Fruit fly (Drosophila melanogaster): Measurements from ENCODE around the gene ebo.
A peak's percentile ranks its signal among the peaks of the same experiment; 100 is the strongest.

The ebo gene

dm6 chrX:515676-516075 lies 39.3 kb upstream of the ebo start:
- TF ChIP-seq fkh (GFP tag; optimal IDR thresholded peaks at IDR 0.05) = peak; percentile 49
- no peak for TF ChIP-seq CG11902 (GFP tag; optimal IDR thresholded peaks at IDR 0.05)

DNA sequence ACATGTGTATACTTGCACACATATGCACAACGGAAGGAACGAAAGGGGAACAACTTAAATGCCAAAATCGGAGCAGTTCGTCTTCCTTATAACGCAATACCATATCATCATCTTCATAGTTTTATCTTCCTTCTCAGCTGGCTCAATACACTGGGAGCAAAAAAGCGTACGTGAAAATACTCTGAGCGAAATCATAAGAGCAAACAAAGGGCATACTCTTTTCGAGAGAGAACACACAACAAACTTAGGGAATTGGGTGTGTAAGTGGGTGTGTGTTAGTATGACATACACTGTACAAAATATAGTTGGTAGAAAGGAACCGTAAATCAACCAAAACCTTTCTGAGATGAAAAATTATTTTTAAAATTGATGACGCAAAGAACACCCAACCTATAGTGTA lies 36.1 kb upstream of the ebo start:
- TF ChIP-seq OdsH (GFP tag; optimal IDR thresholded peaks at IDR 0.05) (no peak), Sox102F (GFP tag; optimal IDR thresholded peaks at IDR 0.05) (no peak), Eip78C (GFP tag) (peak; percentile 67), svp (GFP tag) (peak; percentile 25)

DNA sequence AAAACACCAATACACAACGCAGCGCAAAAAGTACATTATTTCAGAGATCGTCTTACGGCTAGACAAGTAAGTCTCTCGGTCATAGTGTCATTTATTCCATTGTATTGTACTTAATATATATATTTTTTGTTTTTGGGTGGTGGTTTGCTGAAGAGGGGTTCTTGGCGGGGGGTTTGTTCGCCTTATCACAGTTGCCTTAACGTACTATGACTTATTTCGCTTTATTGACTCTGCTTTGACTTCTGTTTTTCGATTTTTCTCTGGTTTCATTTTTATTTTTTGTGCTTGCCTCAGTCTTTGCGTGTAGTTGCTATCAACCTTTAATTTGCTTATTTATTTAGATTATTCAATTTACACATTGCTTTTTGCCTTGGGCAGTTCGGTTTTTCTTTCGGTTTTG lies 34.1 kb upstream of the ebo start:
- TF ChIP-seq Gug (GFP tag; IDR thresholded peaks at IDR 0.05) = no peak
- TF ChIP-seq pdm3 (GFP tag; optimal IDR thresholded peaks at IDR 0.05) = no peak
- no peak for TF ChIP-seq CG34406 (GFP tag; optimal IDR thresholded peaks at IDR 0.05)
- TF ChIP-seq svp (GFP tag) = peak; percentile 94
- TF ChIP-seq vri (GFP tag; optimal IDR thresholded peaks at IDR 0.05) = peak; percentile 55
- no peak for TF ChIP-seq acj6 (GFP tag; optimal IDR thresholded peaks at IDR 0.05)
- no peak for TF ChIP-seq CG15336 (GFP tag; IDR thresholded peaks at IDR 0.05)
- TF ChIP-seq CG8632 (GFP tag; optimal IDR thresholded peaks at IDR 0.05) = no peak
- no peak for TF ChIP-seq Blimp-1 (GFP tag; optimal IDR thresholded peaks at IDR 0.05)
- TF ChIP-seq CG4318 (GFP tag; optimal IDR thresholded peaks at IDR 0.05) = no peak
- TF ChIP-seq CG8119 (GFP tag; IDR thresholded peaks at IDR 0.05) = no peak
- TF ChIP-seq CG11294 (GFP tag; IDR thresholded peaks at IDR 0.05) = no peak
- no peak for TF ChIP-seq Sox102F (GFP tag; optimal IDR thresholded peaks at IDR 0.05)
- TF ChIP-seq Eip75B (GFP tag; optimal IDR thresholded peaks at IDR 0.05) = no peak
- TF ChIP-seq topi (GFP tag; optimal IDR thresholded peaks at IDR 0.05) = no peak
- no peak for TF ChIP-seq lz (GFP tag; optimal IDR thresholded peaks at IDR 0.05)
- TF ChIP-seq salr (GFP tag; optimal IDR thresholded peaks at IDR 0.05) = no peak
- TF ChIP-seq CG16779 (tag; optimal IDR thresholded peaks at IDR 0.05) = no peak
- peak; percentile 53 for TF ChIP-seq fkh (GFP tag; optimal IDR thresholded peaks at IDR 0.05)

dm6 chrX:509117-509516 lies 32.7 kb upstream of the ebo start, which contains the start of gene arg:
TSS of gene arg (plus strand) at chrX:509435.
- TF ChIP-seq CG6808 (GFP tag; optimal IDR thresholded peaks at IDR 0.05) (no peak), svp (GFP tag) (peak; percentile 82), dsx (GFP tag; optimal IDR thresholded peaks at IDR 0.05; ENCODE audit: poor library complexity, severe bottlenecking) (peak; percentile 55)

dm6 chrX:499589-500041 lies 23.2 kb upstream of the ebo start:
- TF ChIP-seq achi (GFP tag; optimal IDR thresholded peaks at IDR 0.05) = peak; percentile 68
- TF ChIP-seq CG6792 (GFP tag; optimal IDR thresholded peaks at IDR 0.05) = peak; percentile 64
- TF ChIP-seq Ets96B (tag; optimal IDR thresholded peaks at IDR 0.05) = peak; percentile 72
- TF ChIP-seq topi (GFP tag; optimal IDR thresholded peaks at IDR 0.05) = peak; percentile 79
- TF ChIP-seq CG10669 (GFP tag; optimal IDR thresholded peaks at IDR 0.05) = peak; percentile 74
- TF ChIP-seq Smox (GFP tag; optimal IDR thresholded peaks at IDR 0.05) = no peak
- TF ChIP-seq CG32006 (GFP tag; optimal IDR thresholded peaks at IDR 0.05) = peak; percentile 90
- peak; percentile 71; the same call in 1 of the 2 replicates for TF ChIP-seq CG11294 (GFP tag; IDR thresholded peaks at IDR 0.05)
- TF ChIP-seq Hr39 (GFP tag; optimal IDR thresholded peaks at IDR 0.05) = no peak
- TF ChIP-seq svp (GFP tag) = peak; percentile 90
- peak; percentile 95 for TF ChIP-seq Eip78C (GFP tag)
- no peak for TF ChIP-seq CG3919 (GFP tag; optimal IDR thresholded peaks at IDR 0.05)
- TF ChIP-seq CG31627 (GFP tag; optimal IDR thresholded peaks at IDR 0.05) = peak; percentile 67
- TF ChIP-seq esn (GFP tag; optimal IDR thresholded peaks at IDR 0.05) = peak; percentile 73
- TF ChIP-seq dac (GFP tag; optimal IDR thresholded peaks at IDR 0.05) = peak; percentile 74
- no peak for TF ChIP-seq Met (GFP tag; optimal IDR thresholded peaks at IDR 0.05)
- peak; percentile 78 for TF ChIP-seq CG8119 (GFP tag; IDR thresholded peaks at IDR 0.05)
- TF ChIP-seq spab (GFP tag; optimal IDR thresholded peaks at IDR 0.05) = peak; percentile 50
- TF ChIP-seq Hr38 (GFP tag; optimal IDR thresholded peaks at IDR 0.05) = no peak
- peak; percentile 41 for TF ChIP-seq CG16779 (tag; optimal IDR thresholded peaks at IDR 0.05)
- TF ChIP-seq CG8319 (GFP tag; optimal IDR thresholded peaks at IDR 0.05) = peak; percentile 50
- no peak for TF ChIP-seq Sox102F (GFP tag; optimal IDR thresholded peaks at IDR 0.05)
- peak; percentile 7 for TF ChIP-seq CG6854 (GFP tag; optimal IDR thresholded peaks at IDR 0.05)
- peak; percentile 70 for TF ChIP-seq dsx (GFP tag; optimal IDR thresholded peaks at IDR 0.05; ENCODE audit: poor library complexity, severe bottlenecking)
- TF ChIP-seq CG9139 (GFP tag; optimal IDR thresholded peaks at IDR 0.05) = no peak
- TF ChIP-seq CG11902 (GFP tag; optimal IDR thresholded peaks at IDR 0.05) = peak; percentile 10
- peak; percentile 83 for TF ChIP-seq net (GFP tag; optimal IDR thresholded peaks at IDR 0.05)
- no peak for TF ChIP-seq OdsH (GFP tag; optimal IDR thresholded peaks at IDR 0.05)
- peak; percentile 86 for TF ChIP-seq CG6276 (GFP tag; optimal IDR thresholded peaks at IDR 0.05)
- TF ChIP-seq vri (GFP tag; optimal IDR thresholded peaks at IDR 0.05) = peak; percentile 65
- TF ChIP-seq CG15336 (GFP tag; IDR thresholded peaks at IDR 0.05) = peak; percentile 82
